Fruit fly (Drosophila melanogaster): Measurements from ENCODE around the gene CG14341.

- TF ChIP-seq CG34367 (tag; optimal IDR thresholded peaks at IDR 0.05) (peak; percentile 52), CG9948 (tag; optimal IDR thresholded peaks at IDR 0.05) (peak; percentile 64), D1 (tag; optimal IDR thresholded peaks at IDR 0.05) (no peak), CG4496 (GFP tag; IDR thresholded peaks at IDR 0.05) (peak; percentile 64; the same call in 1 of the 3 replicates), fd96Ca (GFP tag; IDR thresholded peaks at IDR 0.05) (no peak), CG8301 (tag; optimal IDR thresholded peaks at IDR 0.05) (no peak), CG13204 (GFP tag; optimal IDR thresholded peaks at IDR 0.05) (no peak), Pif1A (GFP tag; optimal IDR thresholded peaks at IDR 0.05) (no peak), EcR (GFP tag; optimal IDR thresholded peaks at IDR 0.05) (peak; percentile 0), CG12605 (GFP tag; IDR thresholded peaks at IDR 0.05) (no peak), CG15710 (tag; optimal IDR thresholded peaks at IDR 0.05) (peak; percentile 76), rn (GFP tag; IDR thresholded peaks at IDR 0.05) (0 out of 2 replicates have a peak, but pooled peaks have one; percentile 36), CG32121 (GFP tag; IDR thresholded peaks at IDR 0.05) (peak; percentile 56; the same call in 1 of the 2 replicates)
Measured at dm6 chr2L:1144371-1145360, 21.6 kb upstream of the CG14341 start.

Measured in whole organism, pupa.